Worm (Caenorhabditis elegans) whole organism, L1 larva: ENCODE measurements around the gene F09E10.5.

ENCODE experiments used
- F16B12.6 ChIP-seq: fragments of 150-350 bp; optimal IDR thresholded peaks from 2 replicates; lab custom pipeline; 2014; ENCODE audit warnings: missing biosample characterization, missing genetic modification characterization
- Y116A8C.19 ChIP-seq: sonication (generic microtip); optimal IDR thresholded peaks from 2 replicates; lab custom pipeline; 2016; ENCODE audit warnings: missing compliant biosample characterization, missing genetic modification characterization, borderline replicate concordance
- aha-1 ChIP-seq: fragments of 150-350 bp; optimal IDR thresholded peaks from 2 replicates; lab custom pipeline; 2014; ENCODE audit warnings: missing biosample characterization, missing genetic modification characterization
- aly-2 ChIP-seq: fragments of 150-350 bp; optimal IDR thresholded peaks from 2 replicates; lab custom pipeline; 2014; ENCODE audit warnings: missing biosample characterization, missing genetic modification characterization
- blmp-1 ChIP-seq: fragments of 150-350 bp; optimal IDR thresholded peaks from 2 replicates; lab custom pipeline; 2014; ENCODE audit warnings: missing biosample characterization, missing genetic modification characterization
- ceh-63 ChIP-seq: fragments of 200-800 bp; sonication (Bioruptor generic); optimal IDR thresholded peaks from 2 replicates; lab custom pipeline; 2018; ENCODE audit warnings: mild to moderate bottlenecking, missing genetic modification characterization, missing compliant biosample characterization
- ceh-8 ChIP-seq: fragments of 200-800 bp; sonication (Bioruptor generic); optimal IDR thresholded peaks from 2 replicates; lab custom pipeline; 2018; ENCODE audit warnings: mild to moderate bottlenecking, missing genetic modification characterization, moderate library complexity, missing compliant biosample characterization
- ceh-82 ChIP-seq, 3 experiments: fragments of 150-350 bp in 1 of 3; sonication (generic microtip) in 2 of 3; optimal IDR thresholded peaks; 2 replicates each; lab custom pipeline; 2014 to 2017; ENCODE audit warnings: missing biosample characterization in 3 of 3, missing genetic modification characterization in 3 of 3
- ceh-88 ChIP-seq: fragments of 200-800 bp; sonication (Bioruptor generic); IDR thresholded peaks from 2 replicates; pipeline ENCODE4 v1.3.6; 2022; ENCODE audit warnings: missing genetic modification characterization, missing compliant biosample characterization
- ces-1 ChIP-seq: fragments of 150-350 bp; optimal IDR thresholded peaks from 2 replicates; lab custom pipeline; 2014; ENCODE audit warnings: missing biosample characterization, missing genetic modification reagents, missing genetic modification characterization
- dpl-1 ChIP-seq, 3 experiments: fragments of 150-350 bp in 2 of 3; sonication (generic microtip) in 1 of 3; optimal IDR thresholded peaks; 2 replicates each; lab custom pipeline; 2014 to 2017; ENCODE audit warnings: missing biosample characterization in 3 of 3, missing genetic modification characterization in 3 of 3, missing genetic modification reagents in 3 of 3
- dsc-1 ChIP-seq: sonication (generic microtip); optimal IDR thresholded peaks from 2 replicates; lab custom pipeline; 2016; ENCODE audit warnings: mild to moderate bottlenecking, missing genetic modification characterization, missing compliant biosample characterization
- efl-3 ChIP-seq: fragments of 200-800 bp; sonication (Bioruptor generic); optimal IDR thresholded peaks from 2 replicates; lab custom pipeline; 2018; ENCODE audit warnings: mild to moderate bottlenecking, missing genetic modification characterization, missing compliant biosample characterization
- egl-13 ChIP-seq: sonication (generic microtip); optimal IDR thresholded peaks from 2 replicates; lab custom pipeline; 2016; ENCODE audit warnings: missing genotype, missing genetic modification reagents, missing genetic modification characterization, missing compliant biosample characterization
- egl-27 ChIP-seq, 2 experiments: fragments of 150-350 bp in 1 of 2; sonication (generic microtip); optimal IDR thresholded peaks; 3 replicates each; lab custom pipeline; 2017 to 2018; ENCODE audit warnings: missing biosample characterization in 2 of 2, missing genetic modification characterization in 2 of 2, missing genetic modification reagents in 2 of 2
- elt-2 ChIP-seq: sonication (generic microtip); optimal IDR thresholded peaks from 2 replicates; lab custom pipeline; 2016; ENCODE audit warnings: missing genetic modification characterization, mild to moderate bottlenecking, inconsistent platforms, missing compliant biosample characterization, missing genetic modification reagents
- elt-3 ChIP-seq, 6 experiments: fragments of 150-350 bp in 1 of 6; sonication (generic microtip); optimal IDR thresholded peaks; 2 replicates each; lab custom pipeline; 2017 to 2018; ENCODE audit warnings: missing biosample characterization in 6 of 6, missing genetic modification characterization in 6 of 6, inconsistent platforms in 1 of 6
- ets-5 ChIP-seq: fragments of 200-800 bp; sonication (Bioruptor generic); IDR thresholded peaks from 2 replicates; pipeline ENCODE4 v1.3.6; 2022; ENCODE audit warnings: missing genetic modification characterization, missing compliant biosample characterization
- fkh-10 ChIP-seq: sonication (generic microtip); optimal IDR thresholded peaks from 2 replicates; lab custom pipeline; 2017; ENCODE audit warnings: missing biosample characterization, missing genetic modification reagents, missing genetic modification characterization
- fkh-4 ChIP-seq: sonication (generic microtip); optimal IDR thresholded peaks from 2 replicates; lab custom pipeline; 2016; ENCODE audit warnings: missing compliant biosample characterization, missing genetic modification characterization, borderline replicate concordance
- hlh-17 ChIP-seq: fragments of 200-800 bp; sonication (Bioruptor generic); optimal IDR thresholded peaks from 2 replicates; lab custom pipeline; 2018; ENCODE audit warnings: missing genetic modification characterization, mild to moderate bottlenecking, missing compliant biosample characterization, moderate library complexity, borderline replicate concordance
- hlh-4 ChIP-seq: sonication (generic microtip); optimal IDR thresholded peaks from 2 replicates; lab custom pipeline; 2016; ENCODE audit warnings: mild to moderate bottlenecking, missing genetic modification characterization, missing compliant biosample characterization
- isw-1 ChIP-seq: fragments of 200-800 bp; sonication (Bioruptor generic); IDR thresholded peaks from 2 replicates; pipeline ENCODE4 v1.3.6; 2022; ENCODE audit warnings: missing genetic modification characterization, missing compliant biosample characterization
- jun-1 ChIP-seq: fragments of 150-350 bp; optimal IDR thresholded peaks from 2 replicates; lab custom pipeline; 2014; ENCODE audit warnings: missing biosample characterization, missing genetic modification reagents, missing genetic modification characterization
- lin-14 ChIP-seq: fragments of 200-800 bp; sonication (Bioruptor generic); optimal IDR thresholded peaks from 2 replicates; lab custom pipeline; 2018; ENCODE audit warnings: mild to moderate bottlenecking, missing genetic modification characterization, moderate library complexity, missing compliant biosample characterization
- lin-35 ChIP-seq, 2 experiments: fragments of 150-350 bp; optimal IDR thresholded peaks; 2 replicates each; lab custom pipeline; 2014; ENCODE audit warnings: missing biosample characterization in 2 of 2, missing genetic modification characterization in 2 of 2, missing genetic modification reagents in 2 of 2
- lin-39 ChIP-seq: fragments of 150-350 bp; optimal IDR thresholded peaks from 2 replicates; lab custom pipeline; 2014; ENCODE audit warnings: missing biosample characterization, missing genetic modification reagents, missing genetic modification characterization
- lir-3 ChIP-seq: sonication (generic microtip); optimal IDR thresholded peaks from 2 replicates; lab custom pipeline; 2016; ENCODE audit warnings: mild to moderate bottlenecking, missing genetic modification characterization, moderate library complexity, missing compliant biosample characterization; ENCODE audit not compliant: poor library complexity
- lsy-2 ChIP-seq, 2 experiments: fragments of 150-350 bp; optimal IDR thresholded peaks; 2 replicates each; lab custom pipeline; 2014; ENCODE audit warnings: missing biosample characterization in 2 of 2, missing genetic modification characterization in 2 of 2
- mdl-1 ChIP-seq, 2 experiments: fragments of 150-350 bp; optimal IDR thresholded peaks; 2 replicates each; lab custom pipeline; 2014 to 2017; ENCODE audit warnings: missing biosample characterization in 2 of 2, missing genetic modification characterization in 2 of 2, inconsistent platforms in 1 of 2
- mef-2 ChIP-seq: fragments of 150-350 bp; optimal IDR thresholded peaks from 2 replicates; lab custom pipeline; 2014; ENCODE audit warnings: missing biosample characterization, missing genetic modification characterization
- nhr-11 ChIP-seq: fragments of 150-350 bp; optimal IDR thresholded peaks from 2 replicates; lab custom pipeline; 2014; ENCODE audit warnings: missing biosample characterization, missing genetic modification characterization
- nhr-12 ChIP-seq: sonication (generic microtip); optimal IDR thresholded peaks from 2 replicates; lab custom pipeline; 2017; ENCODE audit warnings: missing biosample characterization, missing genetic modification characterization
- nhr-19 ChIP-seq: fragments of 200-800 bp; sonication (Bioruptor generic); conservative IDR thresholded peaks from 2 replicates; pipeline ENCODE4 v1.3.6; 2022; ENCODE audit warnings: missing genetic modification characterization, missing compliant biosample characterization
- nhr-20 ChIP-seq: sonication (generic microtip); optimal IDR thresholded peaks from 2 replicates; lab custom pipeline; 2016; ENCODE audit warnings: mild to moderate bottlenecking, missing genetic modification characterization, missing compliant biosample characterization
- nhr-237 ChIP-seq: fragments of 150-350 bp; optimal IDR thresholded peaks from 2 replicates; lab custom pipeline; 2014; ENCODE audit warnings: missing biosample characterization, missing genetic modification characterization
- nhr-28 ChIP-seq: fragments of 150-350 bp; optimal IDR thresholded peaks from 2 replicates; lab custom pipeline; 2014; ENCODE audit warnings: missing biosample characterization, missing genetic modification characterization
- nhr-71 ChIP-seq: sonication (generic microtip); optimal IDR thresholded peaks from 2 replicates; lab custom pipeline; 2016; ENCODE audit warnings: mild to moderate bottlenecking, missing genetic modification characterization, moderate library complexity, missing compliant biosample characterization
- nhr-76 ChIP-seq: sonication (generic microtip); optimal IDR thresholded peaks from 2 replicates; lab custom pipeline; 2017; ENCODE audit warnings: missing biosample characterization, missing genetic modification characterization
- nhr-84 ChIP-seq: sonication (generic microtip); optimal IDR thresholded peaks from 2 replicates; lab custom pipeline; 2017; ENCODE audit warnings: missing biosample characterization, missing genetic modification characterization
- skn-1 ChIP-seq: fragments of 150-350 bp; optimal IDR thresholded peaks from 2 replicates; lab custom pipeline; 2014; ENCODE audit warnings: missing biosample characterization, missing genetic modification characterization
- snpc-4 ChIP-seq: fragments of 150-350 bp; optimal IDR thresholded peaks from 2 replicates; lab custom pipeline; 2014; ENCODE audit warnings: missing biosample characterization, missing genetic modification characterization
- sup-37 ChIP-seq: fragments of 200-800 bp; sonication (Bioruptor generic); optimal IDR thresholded peaks from 2 replicates; lab custom pipeline; 2018; ENCODE audit warnings: mild to moderate bottlenecking, missing genetic modification characterization, missing compliant biosample characterization
- tbx-2 ChIP-seq: sonication (generic microtip); optimal IDR thresholded peaks from 2 replicates; lab custom pipeline; 2016; ENCODE audit warnings: missing genetic modification characterization, missing compliant biosample characterization
- unc-98 ChIP-seq: fragments of 200-800 bp; sonication (Bioruptor generic); IDR thresholded peaks from 2 replicates; pipeline ENCODE4 v1.3.6; 2022; ENCODE audit warnings: missing genetic modification characterization, missing compliant biosample characterization
- vab-15 ChIP-seq: sonication (generic microtip); optimal IDR thresholded peaks from 2 replicates; lab custom pipeline; 2017; ENCODE audit warnings: missing genotype, mild to moderate bottlenecking, missing genetic modification characterization, missing compliant biosample characterization
- xbp-1 ChIP-seq: sonication (generic microtip); optimal IDR thresholded peaks from 2 replicates; lab custom pipeline; 2016; ENCODE audit warnings: missing genetic modification characterization, missing compliant biosample characterization
- zag-1 ChIP-seq: fragments of 150-350 bp; optimal IDR thresholded peaks from 2 replicates; lab custom pipeline; 2014; ENCODE audit warnings: missing biosample characterization, missing genetic modification characterization
- ztf-4 ChIP-seq: fragments of 150-350 bp; optimal IDR thresholded peaks from 2 replicates; lab custom pipeline; 2014; ENCODE audit warnings: missing biosample characterization, missing genetic modification characterization

F09E10.5 gene

ce11 chrX:1450352-1450818 lies 43.8 kb downstream of the F09E10.5 start, which contains the start of gene W05H7.1 (continued):
- TF ChIP-seq dpl-1 (GFP tag; optimal IDR thresholded peaks at IDR 0.05; lab: Kevin White, UChicago) = peak in 2 of 3 experiments; percentile 12 to 13

DNA sequence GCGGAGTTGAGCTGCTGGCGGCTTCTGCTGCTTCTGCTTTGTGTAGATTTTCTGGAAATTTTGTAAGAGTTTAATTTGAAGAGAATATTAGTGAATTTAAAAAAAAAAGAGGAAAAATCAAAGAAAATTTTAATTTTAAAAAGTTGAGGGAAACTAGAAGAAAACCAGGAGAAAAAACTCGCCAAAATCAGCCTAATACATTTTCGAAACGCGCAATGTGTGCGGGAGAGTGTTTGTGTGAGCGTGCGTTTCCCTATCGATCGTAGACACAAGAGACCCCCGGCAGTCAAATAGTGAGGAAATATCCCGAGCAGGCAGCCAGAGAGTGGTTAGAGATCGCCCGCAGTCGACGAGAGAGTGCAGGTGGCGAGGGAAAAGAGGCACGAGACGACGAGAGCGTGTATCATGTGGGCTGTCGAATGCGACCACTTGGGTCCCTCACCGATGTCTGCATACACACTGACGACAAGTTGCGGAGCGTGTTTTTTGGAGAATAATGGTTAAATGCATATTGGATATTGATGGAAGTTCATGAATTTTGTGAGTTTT lies 47.5 kb downstream of the F09E10.5 start, which contains the start of gene zfp-3:
Gene zfp-3 (minus strand): TSS at position 51 of the 549 bp plus-strand sequence.
- TF ChIP-seq ceh-88 (GFP tag; lab: Robert Waterston, UW) (peak; percentile 88), tbx-2 (tag; lab: Kevin White, UChicago) (peak; percentile 98), mef-2 (tag; lab: Kevin White, UChicago) (peak; percentile 78), lin-35 (GFP tag; optimal IDR thresholded peaks at IDR 0.05; lab: Kevin White, UChicago) (peak; percentile 86 to 90), nhr-84 (tag; lab: Kevin White, UChicago) (no peak), jun-1 (tag; lab: Kevin White, UChicago) (peak; percentile 96), nhr-19 (GFP tag; lab: Robert Waterston, UW) (peak; percentile 94), dsc-1 (tag; lab: Kevin White, UChicago) (peak; percentile 95), unc-98 (GFP tag; lab: Robert Waterston, UW) (peak; percentile 69), nhr-71 (tag; lab: Kevin White, UChicago) (peak; percentile 99), lsy-2 (tag; optimal IDR thresholded peaks at IDR 0.05; lab: Kevin White, UChicago) (peak; percentile 89 to 93), zag-1 (peak; percentile 42), isw-1 (peak; percentile 91), efl-3 (GFP tag; lab: Kevin White, UChicago) (no peak), snpc-4 (tag; lab: Kevin White, UChicago) (peak; percentile 84), ces-1 (peak; percentile 16), egl-13 (tag; lab: Kevin White, UChicago) (peak; percentile 91), ztf-4 (tag; lab: Kevin White, UChicago) (peak; percentile 97), sup-37 (GFP tag; lab: Kevin White, UChicago) (peak; percentile 76), lir-3 (tag; lab: Kevin White, UChicago) (peak; percentile 89), ceh-82 (tag; optimal IDR thresholded peaks at IDR 0.05; lab: Kevin White, UChicago) (peak; percentile 81 to 96 (median 94)), fkh-10 (peak; percentile 86), nhr-20 (tag; lab: Kevin White, UChicago) (peak; percentile 99), egl-27 (tag; optimal IDR thresholded peaks at IDR 0.05; lab: Kevin White, UChicago) (peak; percentile 36 to 90), nhr-12 (tag; lab: Kevin White, UChicago) (peak; percentile 5), ceh-63 (GFP tag; lab: Kevin White, UChicago) (no peak), nhr-76 (tag; lab: Kevin White, UChicago) (no peak), vab-15 (tag; lab: Kevin White, UChicago) (peak; percentile 58), lin-14 (GFP tag; lab: Kevin White, UChicago) (peak; percentile 99), xbp-1 (peak; percentile 96), mdl-1 (tag; optimal IDR thresholded peaks at IDR 0.05; lab: Kevin White, UChicago) (peak; percentile 87 to 98), aly-2 (tag; lab: Kevin White, UChicago) (peak; percentile 89), hlh-17 (GFP tag; lab: Kevin White, UChicago) (no peak), F16B12.6 (tag; lab: Kevin White, UChicago) (peak; percentile 96), elt-3 (tag; optimal IDR thresholded peaks at IDR 0.05; lab: Kevin White, UChicago) (peak in 3 of 6 experiments; percentile 26 to 88 (median 82)), blmp-1 (tag; lab: Kevin White, UChicago) (peak; percentile 61), hlh-4 (tag; lab: Kevin White, UChicago) (peak; percentile 3), fkh-4 (tag; lab: Kevin White, UChicago) (peak; percentile 35), ceh-8 (GFP tag; lab: Kevin White, UChicago) (peak; percentile 88), skn-1 (tag; lab: Kevin White, UChicago) (peak; percentile 99), elt-2 (tag; lab: Kevin White, UChicago) (peak; percentile 82), nhr-11 (tag; lab: Kevin White, UChicago) (peak; percentile 83), aha-1 (tag; lab: Kevin White, UChicago) (peak; percentile 92), ets-5 (GFP tag; lab: Robert Waterston, UW) (no peak), Y116A8C.19 (tag; lab: Kevin White, UChicago) (no peak), lin-39 (tag; lab: Kevin White, UChicago) (peak; percentile 64), nhr-28 (tag; lab: Kevin White, UChicago) (no peak), nhr-237 (tag; lab: Kevin White, UChicago) (peak; percentile 81)
